Fruit fly (Drosophila melanogaster) whole organism, prepupa: ENCODE data around the gene Shawl.

Experiments
- Blimp-1 ChIP-seq: fragments of 200-800 bp; sonication (Bioruptor generic); optimal IDR thresholded peaks from 3 replicates; lab custom pipeline; 2017; ENCODE audit warnings: missing biosample characterization, missing genetic modification characterization, mild to moderate bottlenecking, moderate library complexity, missing genetic modification reagents
- CG10669 ChIP-seq: fragments of 200-800 bp; sonication (Bioruptor generic); optimal IDR thresholded peaks from 3 replicates; lab custom pipeline; 2018; ENCODE audit warnings: missing biosample characterization, mild to moderate bottlenecking, missing genetic modification characterization, moderate library complexity
- CG11294 ChIP-seq: fragments of 200-800 bp; sonication (Bioruptor generic); IDR thresholded peaks from 2 replicates; pipeline ENCODE4 v1.3.6; 2022; ENCODE audit warnings: missing biosample characterization, missing genetic modification characterization
- CG11762 ChIP-seq: fragments of 200-800 bp; sonication (Bioruptor generic); optimal IDR thresholded peaks from 3 replicates; lab custom pipeline; 2016; ENCODE audit warnings: missing biosample characterization, missing genetic modification characterization; ENCODE audit not compliant: insufficient read depth
- CG11902 ChIP-seq: fragments of 200-800 bp; sonication (Bioruptor generic); optimal IDR thresholded peaks from 3 replicates; lab custom pipeline; 2016; ENCODE audit warnings: missing biosample characterization, missing genetic modification characterization
- CG15336 ChIP-seq: fragments of 200-800 bp; sonication (Bioruptor generic); IDR thresholded peaks from 2 replicates; pipeline ENCODE4 v1.3.6; 2022; ENCODE audit warnings: missing biosample characterization, missing genetic modification characterization
- CG1621 ChIP-seq: fragments of 200-800 bp; sonication (Bioruptor generic); optimal IDR thresholded peaks from 3 replicates; lab custom pipeline; 2018; ENCODE audit warnings: missing biosample characterization, mild to moderate bottlenecking, missing genetic modification characterization
- CG16779 ChIP-seq: fragments of 200-800 bp; sonication (Bioruptor generic); optimal IDR thresholded peaks from 3 replicates; lab custom pipeline; 2017; ENCODE audit warnings: missing biosample characterization, mild to moderate bottlenecking, missing genetic modification characterization
- CG3032 ChIP-seq: fragments of 200-800 bp; optimal IDR thresholded peaks from 2 replicates; lab custom pipeline; 2019; ENCODE audit warnings: missing biosample characterization, mild to moderate bottlenecking, missing genetic modification characterization, moderate library complexity
- CG32006 ChIP-seq: fragments of 200-800 bp; sonication (Bioruptor generic); optimal IDR thresholded peaks from 3 replicates; lab custom pipeline; 2017; ENCODE audit warnings: missing biosample characterization, mild to moderate bottlenecking, missing genetic modification characterization
- CG4318 ChIP-seq: fragments of 200-800 bp; sonication (Bioruptor generic); optimal IDR thresholded peaks from 3 replicates; lab custom pipeline; 2017; ENCODE audit warnings: missing biosample characterization, mild to moderate bottlenecking, missing genetic modification characterization
- CG6163 ChIP-seq: fragments of 200-800 bp; sonication (Bioruptor generic); IDR thresholded peaks from 3 replicates; pipeline ENCODE4 v1.3.6; 2022; ENCODE audit warnings: missing biosample characterization, missing genetic modification characterization
- CG6276 ChIP-seq: fragments of 200-800 bp; sonication (Bioruptor generic); optimal IDR thresholded peaks from 2 replicates; lab custom pipeline; 2017; ENCODE audit warnings: missing biosample characterization, mild to moderate bottlenecking, missing genetic modification characterization
- CG6792 ChIP-seq: fragments of 200-800 bp; sonication (Bioruptor generic); optimal IDR thresholded peaks from 3 replicates; lab custom pipeline; 2016; ENCODE audit warnings: missing biosample characterization, missing genetic modification characterization
- CG6808 ChIP-seq: fragments of 200-800 bp; sonication (Bioruptor generic); optimal IDR thresholded peaks from 3 replicates; lab custom pipeline; 2017; ENCODE audit warnings: missing biosample characterization, missing genetic modification characterization, mild to moderate bottlenecking, moderate library complexity, missing genetic modification reagents
- CG6854 ChIP-seq: fragments of 200-800 bp; sonication (Bioruptor generic); optimal IDR thresholded peaks from 2 replicates; lab custom pipeline; 2017; ENCODE audit warnings: missing biosample characterization, mild to moderate bottlenecking, missing genetic modification characterization
- CG9139 ChIP-seq: fragments of 200-800 bp; sonication (Bioruptor generic); optimal IDR thresholded peaks from 3 replicates; lab custom pipeline; 2017; ENCODE audit warnings: missing biosample characterization, mild to moderate bottlenecking, missing genetic modification characterization
- Eip78C ChIP-seq: fragments of 200-800 bp; sonication (Bioruptor generic); peaks from one replicate; lab custom pipeline; 2016; ENCODE audit warnings: missing biosample characterization, missing genetic modification characterization
- Ets21C ChIP-seq: fragments of 200-800 bp; sonication (Bioruptor generic); optimal IDR thresholded peaks from 3 replicates; lab custom pipeline; 2016; ENCODE audit warnings: missing biosample characterization, missing genetic modification characterization
- Gug ChIP-seq: fragments of 200-800 bp; sonication (Bioruptor generic); IDR thresholded peaks from 2 replicates; pipeline ENCODE4 v1.3.6; 2022; ENCODE audit warnings: missing biosample characterization, missing genetic modification characterization
- Hr38 ChIP-seq: sonication (Bioruptor generic); optimal IDR thresholded peaks from 2 replicates; lab custom pipeline; 2016; ENCODE audit warnings: missing biosample characterization, missing genetic modification characterization
- Hr4 ChIP-seq: fragments of 200-800 bp; sonication (Bioruptor generic); optimal IDR thresholded peaks from 3 replicates; lab custom pipeline; 2016; ENCODE audit warnings: missing biosample characterization, missing genetic modification characterization
- Lpt ChIP-seq: fragments of 200-800 bp; sonication (Bioruptor generic); optimal IDR thresholded peaks from 3 replicates; lab custom pipeline; 2016; ENCODE audit warnings: missing biosample characterization, missing genetic modification characterization
- Met ChIP-seq: fragments of 200-800 bp; sonication (Bioruptor generic); optimal IDR thresholded peaks from 3 replicates; lab custom pipeline; 2016; ENCODE audit warnings: missing biosample characterization, missing genetic modification characterization
- OdsH ChIP-seq: fragments of 200-800 bp; sonication (Bioruptor generic); optimal IDR thresholded peaks from 3 replicates; lab custom pipeline; 2016; ENCODE audit warnings: missing biosample characterization, missing genetic modification characterization
- Smox ChIP-seq: fragments of 200-800 bp; sonication (Bioruptor generic); optimal IDR thresholded peaks from 3 replicates; lab custom pipeline; 2016; ENCODE audit warnings: missing biosample characterization, missing genetic modification characterization
- Sox102F ChIP-seq: fragments of 200-800 bp; sonication (Bioruptor generic); optimal IDR thresholded peaks from 2 replicates; lab custom pipeline; 2016; ENCODE audit warnings: missing biosample characterization, mild to moderate bottlenecking, missing genetic modification characterization
- Sox15 ChIP-seq: fragments of 200-800 bp; sonication (Bioruptor generic); optimal IDR thresholded peaks from 3 replicates; lab custom pipeline; 2016; ENCODE audit warnings: missing biosample characterization, missing genetic modification characterization
- achi ChIP-seq: fragments of 200-800 bp; sonication (Bioruptor generic); optimal IDR thresholded peaks from 3 replicates; lab custom pipeline; 2016; ENCODE audit warnings: missing biosample characterization, missing genetic modification characterization
- acj6 ChIP-seq: fragments of 200-800 bp; sonication (Bioruptor generic); optimal IDR thresholded peaks from 3 replicates; lab custom pipeline; 2016; ENCODE audit warnings: missing biosample characterization, missing genetic modification characterization
- cyc ChIP-seq: fragments of 200-800 bp; sonication (Bioruptor generic); optimal IDR thresholded peaks from 3 replicates; lab custom pipeline; 2016; ENCODE audit warnings: missing biosample characterization, missing genetic modification characterization
- dac ChIP-seq: fragments of 200-800 bp; sonication (Bioruptor generic); optimal IDR thresholded peaks from 2 replicates; lab custom pipeline; 2017; ENCODE audit warnings: missing biosample characterization, mild to moderate bottlenecking, missing genetic modification characterization
- eg ChIP-seq: fragments of 200-800 bp; sonication (Bioruptor generic); IDR thresholded peaks from 3 replicates; pipeline ENCODE4 v1.3.6; 2022; ENCODE audit warnings: missing biosample characterization, missing genetic modification characterization
- esn ChIP-seq: fragments of 200-800 bp; sonication (Bioruptor generic); optimal IDR thresholded peaks from 2 replicates; lab custom pipeline; 2016; ENCODE audit warnings: missing biosample characterization, mild to moderate bottlenecking, missing genetic modification characterization, moderate library complexity
- fd59A ChIP-seq: fragments of 200-800 bp; sonication (Bioruptor generic); optimal IDR thresholded peaks from 2 replicates; lab custom pipeline; 2017; ENCODE audit warnings: missing biosample characterization, mild to moderate bottlenecking, missing genetic modification characterization, missing genetic modification reagents
- fd85E ChIP-seq: fragments of 200-800 bp; sonication (Bioruptor generic); optimal IDR thresholded peaks from 3 replicates; lab custom pipeline; 2016; ENCODE audit warnings: missing biosample characterization, missing genetic modification characterization
- fkh ChIP-seq: fragments of 200-800 bp; sonication (Bioruptor generic); optimal IDR thresholded peaks from 3 replicates; lab custom pipeline; 2017; ENCODE audit warnings: missing biosample characterization, mild to moderate bottlenecking, missing genetic modification characterization, moderate library complexity
- lz ChIP-seq: fragments of 200-800 bp; sonication (Bioruptor generic); optimal IDR thresholded peaks from 3 replicates; lab custom pipeline; 2016; ENCODE audit warnings: missing biosample characterization, missing genetic modification characterization
- net ChIP-seq: fragments of 200-800 bp; sonication (Bioruptor generic); optimal IDR thresholded peaks from 3 replicates; lab custom pipeline; 2016; ENCODE audit warnings: missing biosample characterization, missing genetic modification characterization
- salr ChIP-seq, 2 experiments: fragments of 200-800 bp; sonication (Bioruptor generic); optimal IDR thresholded peaks; 3 replicates each; lab custom pipeline; 2016 to 2018; ENCODE audit warnings: missing biosample characterization in 2 of 2, missing genetic modification characterization in 2 of 2, mild to moderate bottlenecking in 1 of 2
- spab ChIP-seq: fragments of 200-800 bp; sonication (Bioruptor generic); optimal IDR thresholded peaks from 2 replicates; lab custom pipeline; 2017; ENCODE audit warnings: missing biosample characterization, mild to moderate bottlenecking, missing genetic modification characterization, missing genetic modification reagents
- ss ChIP-seq, 2 experiments: fragments of 200-800 bp; sonication (Bioruptor generic); optimal IDR thresholded peaks; 2 replicates in 1 of 2; 3 replicates in 1 of 2; lab custom pipeline; 2017 to 2018; ENCODE audit warnings: mild to moderate bottlenecking in 2 of 2, missing biosample characterization in 2 of 2, missing genetic modification characterization in 2 of 2, moderate library complexity in 1 of 2
- svp ChIP-seq: fragments of 200-800 bp; sonication (Bioruptor generic); peaks from one replicate; lab custom pipeline; 2016; ENCODE audit warnings: missing biosample characterization, missing genetic modification characterization
- topi ChIP-seq: fragments of 200-800 bp; sonication (Bioruptor generic); optimal IDR thresholded peaks from 3 replicates; lab custom pipeline; 2016; ENCODE audit warnings: missing biosample characterization, missing genetic modification characterization
- vri ChIP-seq: fragments of 200-800 bp; sonication (Bioruptor generic); optimal IDR thresholded peaks from 3 replicates; lab custom pipeline; 2016; ENCODE audit warnings: missing biosample characterization, mild to moderate bottlenecking, missing genetic modification characterization

Shawl gene

dm6 chr2L:9448322-9449256, 33.6 kb upstream of the Shawl start (continued):
- peak; percentile 43 for TF ChIP-seq CG32006 (GFP tag; lab: Kevin White, UChicago)
- no peak for TF ChIP-seq CG9139 (GFP tag; lab: Kevin White, UChicago)
- TF ChIP-seq svp (GFP tag; lab: Kevin White, UChicago): no peak
- TF ChIP-seq achi: no peak
- peak; percentile 31 for TF ChIP-seq Sox15 (GFP tag; lab: Kevin White, UChicago)
- TF ChIP-seq spab: no peak
- no peak for TF ChIP-seq fd59A (GFP tag; lab: Kevin White, UChicago)
- no peak for TF ChIP-seq dac (GFP tag; lab: Kevin White, UChicago)
- TF ChIP-seq Blimp-1 (GFP tag; lab: Kevin White, UChicago): no peak
- TF ChIP-seq CG11902 (GFP tag; lab: Kevin White, UChicago): peak; percentile 30
- peak; percentile 66 for TF ChIP-seq lz (GFP tag; lab: Kevin White, UChicago)
- no peak for TF ChIP-seq fd85E (GFP tag; lab: Kevin White, UChicago)
- no peak for TF ChIP-seq CG16779 (tag; lab: Kevin White, UChicago)
- no peak for TF ChIP-seq CG11762 (GFP tag; lab: Kevin White, UChicago)
- peak; percentile 75 for TF ChIP-seq vri (GFP tag; lab: Kevin White, UChicago)
- TF ChIP-seq salr (GFP tag; optimal IDR thresholded peaks at IDR 0.05; lab: Kevin White, UChicago): peak in 1 of 2 experiments; percentile 37

- TF ChIP-seq CG11902 (GFP tag; lab: Kevin White, UChicago) (no peak), Sox102F (GFP tag; lab: Kevin White, UChicago) (peak; percentile 42), fkh (GFP tag; lab: Kevin White, UChicago) (no peak), CG16779 (tag; lab: Kevin White, UChicago) (no peak), CG1621 (peak; percentile 19), CG3032 (peak; percentile 53), esn (peak; percentile 74), CG9139 (GFP tag; lab: Kevin White, UChicago) (no peak), Eip78C (GFP tag; lab: Kevin White, UChicago) (peak; percentile 91), CG6276 (GFP tag; lab: Kevin White, UChicago) (peak; percentile 52), CG6792 (peak; percentile 39), CG4318 (peak; percentile 48), CG6163 (peak; percentile 76), svp (GFP tag; lab: Kevin White, UChicago) (peak; percentile 70), eg (GFP tag; lab: Robert Waterston, UW) (peak; percentile 82), cyc (GFP tag; lab: Kevin White, UChicago) (peak; percentile 32), topi (GFP tag; lab: Kevin White, UChicago) (peak; percentile 53), OdsH (GFP tag; lab: Kevin White, UChicago) (peak; percentile 72), Smox (GFP tag; lab: Kevin White, UChicago) (peak; percentile 48), CG15336 (GFP tag; lab: Robert Waterston, UW) (peak; percentile 78), CG11762 (GFP tag; lab: Kevin White, UChicago) (peak; percentile 28), ss (GFP tag; optimal IDR thresholded peaks at IDR 0.05; lab: Kevin White, UChicago) (peak; percentile 10 to 41), salr (GFP tag; optimal IDR thresholded peaks at IDR 0.05; lab: Kevin White, UChicago) (peak in 1 of 2 experiments; percentile 69), CG6808 (GFP tag; lab: Kevin White, UChicago) (peak; percentile 45), vri (GFP tag; lab: Kevin White, UChicago) (no peak), Met (GFP tag; lab: Kevin White, UChicago) (peak; percentile 70), Hr4 (GFP tag; lab: Kevin White, UChicago) (peak; percentile 59), acj6 (GFP tag; lab: Kevin White, UChicago) (peak; percentile 70), fd85E (GFP tag; lab: Kevin White, UChicago) (no peak), CG6854 (no peak), Sox15 (GFP tag; lab: Kevin White, UChicago) (peak; percentile 38), Hr38 (GFP tag; lab: Kevin White, UChicago) (no peak), Gug (peak; percentile 66; the same call in 1 of the 2 replicates), achi (peak; percentile 71), CG11294 (GFP tag; lab: Robert Waterston, UW) (peak; percentile 35; the same call in 1 of the 2 replicates), CG10669 (GFP tag; lab: Kevin White, UChicago) (peak; percentile 55), Lpt (GFP tag; lab: Kevin White, UChicago) (peak; percentile 47), CG32006 (GFP tag; lab: Kevin White, UChicago) (peak; percentile 72), Ets21C (GFP tag; lab: Kevin White, UChicago) (peak; percentile 20), net (GFP tag; lab: Kevin White, UChicago) (peak; percentile 54)
Observed at dm6 chr2L:9447816-9448215, 32.9 kb upstream of the Shawl start.
